Worm (Caenorhabditis elegans): ENCODE data around the gene F58B4.3.

The F58B4.3 gene

ce11 chrV:10931189-10931588 lies 1.6 kb downstream of the F58B4.3 start, which contains the start of gene scvp-1:
Gene scvp-1 (minus strand): TSS chrV:10931289.
- no peak for TF ChIP-seq ceh-79 (tag; optimal IDR thresholded peaks at IDR 0.05)
- TF ChIP-seq let-607 (tag; optimal IDR thresholded peaks at IDR 0.05) = no peak
- no peak for TF ChIP-seq attf-5 (GFP tag; optimal IDR thresholded peaks at IDR 0.05)
- no peak for TF ChIP-seq ceh-27 (GFP tag; optimal IDR thresholded peaks at IDR 0.05)
- TF ChIP-seq hsf-1 (GFP tag; IDR thresholded peaks at IDR 0.05) = no peak
- no peak for TF ChIP-seq ets-4 (GFP tag; optimal IDR thresholded peaks at IDR 0.05)
- TF ChIP-seq F23B12.7 (tag; optimal IDR thresholded peaks at IDR 0.05; ENCODE audit: insufficient read depth) = no peak
- no peak for TF ChIP-seq cebp-1 (GFP tag; IDR thresholded peaks at IDR 0.05)
- no peak for TF ChIP-seq cebp-1 (tag; optimal IDR thresholded peaks at IDR 0.05)
- no peak for TF ChIP-seq athp-1 (tag; optimal IDR thresholded peaks at IDR 0.05)
- TF ChIP-seq Y79H2A.3 (GFP tag; conservative IDR thresholded peaks at IDR 0.05) = no peak
- TF ChIP-seq lin-40 (tag; optimal IDR thresholded peaks at IDR 0.05) = no peak
- no peak for TF ChIP-seq B0019.2 (GFP tag; conservative IDR thresholded peaks at IDR 0.05)
- no peak for TF ChIP-seq madf-8 (GFP tag; conservative IDR thresholded peaks at IDR 0.05)
- no peak for TF ChIP-seq Y56A3A.18 (GFP tag; IDR thresholded peaks at IDR 0.05)
- no peak for TF ChIP-seq chd-7 (tag; optimal IDR thresholded peaks at IDR 0.05)
- TF ChIP-seq F37B4.10 (GFP tag; IDR thresholded peaks at IDR 0.05) = no peak
- no peak for TF ChIP-seq zfh-2 (GFP tag; conservative IDR thresholded peaks at IDR 0.05)
- no peak for TF ChIP-seq ceh-58 (GFP tag; IDR thresholded peaks at IDR 0.05)
- no peak for TF ChIP-seq F39B2.1 (GFP tag; IDR thresholded peaks at IDR 0.05)

ce11 chrV:10932411-10932810 lies 2.8 kb downstream of the F58B4.3 start, which contains the start of gene F58B4.5:
Gene F58B4.5 (plus strand): TSS chrV:10932693.
- TF ChIP-seq nhr-80 (tag; optimal IDR thresholded peaks at IDR 0.05) (peak; percentile 92), gei-17 (GFP tag; optimal IDR thresholded peaks at IDR 0.05) (no peak)

- no peak for TF ChIP-seq F33H1.4 (GFP tag; IDR thresholded peaks at IDR 0.05)
- TF ChIP-seq tbp1 (GFP tag; optimal IDR thresholded peaks at IDR 0.05) = no peak
- TF ChIP-seq xnd-1 (tag; optimal IDR thresholded peaks at IDR 0.05) = no peak
- TF ChIP-seq F37B4.10 (GFP tag; IDR thresholded peaks at IDR 0.05) = no peak
- peak; percentile 66 for TF ChIP-seq nhr-80 (tag; optimal IDR thresholded peaks at IDR 0.05)
These were observed 7.1 kb downstream of the F58B4.3 start, which contains the start of gene F17C11.12 for ce11 chrV:10936681-10937080. Gene F17C11.12 (minus strand): TSS chrV:10936920.

ce11 chrV:10937294-10937693 lies 7.7 kb downstream of the F58B4.3 start:
- no peak for TF ChIP-seq attf-6 (GFP tag; IDR thresholded peaks at IDR 0.05)
- no peak for TF ChIP-seq madf-6 (GFP tag; IDR thresholded peaks at IDR 0.05)
- TF ChIP-seq rcor-1 (GFP tag; IDR thresholded peaks at IDR 0.05) = no peak
- TF ChIP-seq B0261.1 (tag; optimal IDR thresholded peaks at IDR 0.05) = no peak
- no peak for TF ChIP-seq attf-5 (GFP tag; optimal IDR thresholded peaks at IDR 0.05)
- no peak for TF ChIP-seq F39B2.1 (GFP tag; IDR thresholded peaks at IDR 0.05)
- no peak for TF ChIP-seq egl-44 (GFP tag; IDR thresholded peaks at IDR 0.05)
- no peak for TF ChIP-seq ceh-40 (GFP tag; IDR thresholded peaks at IDR 0.05)
- no peak for TF ChIP-seq ceh-91 (GFP tag; IDR thresholded peaks at IDR 0.05)
- TF ChIP-seq T26A5.8 (tag; optimal IDR thresholded peaks at IDR 0.05) = no peak
- no peak for TF ChIP-seq gei-17 (GFP tag; optimal IDR thresholded peaks at IDR 0.05)
- TF ChIP-seq F33H1.4 (GFP tag; IDR thresholded peaks at IDR 0.05) = no peak
- no peak for TF ChIP-seq ztf-22 (GFP tag; optimal IDR thresholded peaks at IDR 0.05)
- no peak for TF ChIP-seq ztf-18 (tag; optimal IDR thresholded peaks at IDR 0.05)
- peak in 1 of 3 experiments; percentile 52 for TF ChIP-seq lin-35 (GFP tag; optimal IDR thresholded peaks at IDR 0.05)
- TF ChIP-seq nfya-2 (GFP tag; IDR thresholded peaks at IDR 0.05) = no peak
- TF ChIP-seq Y53G8AR.9 (GFP tag; conservative IDR thresholded peaks at IDR 0.05) = no peak
- no peak; the same call in 1 of the 2 replicates for TF ChIP-seq B0336.3 (GFP tag; IDR thresholded peaks at IDR 0.05)
- no peak for TF ChIP-seq ceh-27 (GFP tag; optimal IDR thresholded peaks at IDR 0.05)
- no peak for TF ChIP-seq zim-3 (tag; optimal IDR thresholded peaks at IDR 0.05)
- peak; percentile 4 for TF ChIP-seq nhr-90 (tag; optimal IDR thresholded peaks at IDR 0.05)
- peak; percentile 33 for TF ChIP-seq C06A6.2 (GFP tag; conservative IDR thresholded peaks at IDR 0.05)
- TF ChIP-seq snpc-4 (GFP tag; optimal IDR thresholded peaks at IDR 0.05) = no peak
- no peak for TF ChIP-seq snpc-4 (tag; optimal IDR thresholded peaks at IDR 0.05)
- no peak for TF ChIP-seq dpl-1 (GFP tag; optimal IDR thresholded peaks at IDR 0.05)

Measured in whole organism, young adult.